Fruit fly (Drosophila melanogaster): ENCODE results near the gene PLCXD.

PLCXD gene

DNA sequence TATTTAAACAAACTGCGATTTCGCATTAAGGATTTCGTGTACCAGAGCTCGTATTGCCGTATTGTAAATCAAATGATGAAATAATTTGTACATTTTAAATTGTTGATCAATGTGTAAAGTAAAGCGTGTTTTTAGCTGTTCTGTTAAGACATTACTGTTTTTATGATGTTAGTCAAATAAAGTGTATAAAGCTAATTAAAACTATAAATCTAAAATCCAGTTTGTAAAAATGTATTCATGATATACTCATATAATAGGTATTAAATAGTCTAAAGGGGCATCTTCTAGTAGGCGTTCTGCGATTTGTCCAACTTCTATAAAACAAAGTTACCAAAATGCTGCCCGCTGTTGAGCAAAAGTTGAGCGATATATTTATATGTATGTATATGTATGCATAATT, 15.3 kb upstream of the PLCXD start, which contains the start of gene CG18788:
Gene CG18788 (plus strand): TSS at position 301 of the 400 bp plus-strand sequence.
- TF ChIP-seq CG14655 (GFP tag; optimal IDR thresholded peaks at IDR 0.05) (no peak), CG17806 (tag; optimal IDR thresholded peaks at IDR 0.05) (no peak), CG34367 (tag; optimal IDR thresholded peaks at IDR 0.05) (no peak), CG9948 (tag; optimal IDR thresholded peaks at IDR 0.05) (no peak), CG12605 (GFP tag; IDR thresholded peaks at IDR 0.05) (no peak), rn (GFP tag; IDR thresholded peaks at IDR 0.05) (no peak), CG4496 (GFP tag; IDR thresholded peaks at IDR 0.05) (no peak)

DNA sequence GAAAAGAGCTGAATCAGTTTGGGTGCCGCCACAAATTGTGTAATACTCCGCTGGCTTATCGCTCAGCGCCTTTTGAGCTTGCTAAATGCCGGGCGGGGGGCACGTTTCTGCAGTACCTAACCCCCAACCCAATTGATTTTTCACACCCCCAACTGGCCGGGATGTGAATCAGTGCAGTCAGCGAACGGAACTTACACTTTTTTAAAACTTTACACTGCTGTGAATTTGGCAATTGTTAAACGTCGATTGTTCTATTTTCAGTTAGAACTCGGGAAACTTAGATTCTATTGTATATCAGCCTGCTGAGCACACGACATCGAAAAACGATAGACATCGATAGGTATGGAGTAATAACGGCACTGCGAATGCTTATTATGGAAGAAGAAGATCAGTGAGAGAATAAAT, 11.0 kb upstream of the PLCXD start, which contains the start of gene Tom70:
Gene Tom70 (minus strand): TSS at position 335 of the 405 bp plus-strand sequence.
- TF ChIP-seq CG8301 (tag; optimal IDR thresholded peaks at IDR 0.05) (no peak), CG14655 (GFP tag; optimal IDR thresholded peaks at IDR 0.05) (no peak), CG34367 (tag; optimal IDR thresholded peaks at IDR 0.05) (no peak)

dm6 chr2L:12040510-12040909, 8.7 kb upstream of the PLCXD start, which contains the start of gene CG6766:
Gene CG6766 (minus strand): TSS chr2L:12040689.
- TF ChIP-seq CG13204 (GFP tag; optimal IDR thresholded peaks at IDR 0.05) (no peak), Pif1B (GFP tag; optimal IDR thresholded peaks at IDR 0.05) (no peak), CG8301 (tag; optimal IDR thresholded peaks at IDR 0.05) (no peak), CG17806 (tag; optimal IDR thresholded peaks at IDR 0.05) (no peak), CG8159 (tag; optimal IDR thresholded peaks at IDR 0.05) (no peak), fd96Ca (GFP tag; IDR thresholded peaks at IDR 0.05) (no peak), Pif1A (GFP tag; optimal IDR thresholded peaks at IDR 0.05) (no peak), Ets98B (GFP tag; IDR thresholded peaks at IDR 0.05) (no peak), CG12605 (GFP tag; IDR thresholded peaks at IDR 0.05) (no peak)

DNA sequence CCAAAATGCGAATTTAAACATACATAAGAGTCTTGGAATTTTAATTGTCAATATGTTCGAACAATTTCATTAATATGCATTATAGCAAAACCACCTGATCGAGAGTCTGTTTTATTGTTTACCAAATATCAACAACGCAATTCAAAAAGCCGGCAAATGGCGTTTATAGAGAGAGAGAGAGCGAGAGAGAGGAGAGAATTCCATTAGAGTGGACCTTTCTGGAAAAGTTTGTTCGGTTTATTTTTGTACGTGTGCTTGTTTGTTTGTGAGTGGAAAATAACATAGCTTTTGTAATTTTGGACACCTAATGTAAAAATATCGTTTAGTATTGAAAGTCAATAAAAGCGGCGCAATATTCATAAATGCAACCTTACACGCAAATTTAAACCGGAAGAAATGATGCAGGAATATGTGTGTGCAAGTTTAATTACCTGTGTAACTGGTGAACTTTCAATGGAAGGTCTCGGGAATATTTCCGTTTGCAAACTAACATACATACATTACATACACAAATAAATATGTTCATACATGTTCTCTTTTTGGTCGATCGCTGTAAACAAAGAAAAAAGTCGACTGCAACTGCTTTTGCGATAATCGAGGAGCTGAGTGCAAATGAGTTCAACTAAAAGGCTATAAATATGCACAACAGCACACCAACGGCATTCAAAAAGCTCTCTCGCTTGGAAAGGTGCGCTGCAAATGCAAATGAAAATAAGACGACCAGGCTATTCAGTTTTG, 4.4 kb upstream of the PLCXD start, which contains the start of gene CG6785:
Gene CG6785 (minus strand): TSS at position 588 of the 738 bp plus-strand sequence.
- TF ChIP-seq CG4496 (GFP tag; IDR thresholded peaks at IDR 0.05) (peak; percentile 90), CG9948 (tag; optimal IDR thresholded peaks at IDR 0.05) (peak; percentile 60), CG8159 (tag; optimal IDR thresholded peaks at IDR 0.05) (peak; percentile 99), CG13204 (GFP tag; optimal IDR thresholded peaks at IDR 0.05) (peak; percentile 9), Ets98B (GFP tag; IDR thresholded peaks at IDR 0.05) (peak; percentile 85), rn (GFP tag; IDR thresholded peaks at IDR 0.05) (0 out of 2 replicates have a peak, but pooled peaks have one; percentile 21), D1 (tag; optimal IDR thresholded peaks at IDR 0.05) (peak; percentile 68), CG12605 (GFP tag; IDR thresholded peaks at IDR 0.05) (peak; percentile 63), CG32121 (GFP tag; IDR thresholded peaks at IDR 0.05) (peak; percentile 80), CG17806 (tag; optimal IDR thresholded peaks at IDR 0.05) (peak; percentile 78), EcR (GFP tag; optimal IDR thresholded peaks at IDR 0.05) (peak; percentile 95), Pif1B (GFP tag; optimal IDR thresholded peaks at IDR 0.05) (peak; percentile 82), CG14655 (GFP tag; optimal IDR thresholded peaks at IDR 0.05) (no peak), Snoo (tag; optimal IDR thresholded peaks at IDR 0.05) (peak; percentile 71), CG10348 (GFP tag; IDR thresholded peaks at IDR 0.05) (no peak), Pif1A (GFP tag; optimal IDR thresholded peaks at IDR 0.05) (peak; percentile 90), CG34367 (tag; optimal IDR thresholded peaks at IDR 0.05) (peak; percentile 69), fd96Ca (GFP tag; IDR thresholded peaks at IDR 0.05) (peak; percentile 81; the same call in 2 of the 3 replicates), CG8301 (tag; optimal IDR thresholded peaks at IDR 0.05) (peak; percentile 84), CG15710 (tag; optimal IDR thresholded peaks at IDR 0.05) (peak; percentile 76), gl (tag; optimal IDR thresholded peaks at IDR 0.05) (peak; percentile 65)

- TF ChIP-seq CG9948 (tag; optimal IDR thresholded peaks at IDR 0.05), result no peak
- TF ChIP-seq Ets98B (GFP tag; IDR thresholded peaks at IDR 0.05), result no peak
- no peak for TF ChIP-seq Pif1B (GFP tag; optimal IDR thresholded peaks at IDR 0.05)
- no peak for TF ChIP-seq Pif1A (GFP tag; optimal IDR thresholded peaks at IDR 0.05)
- TF ChIP-seq Snoo (tag; optimal IDR thresholded peaks at IDR 0.05), result no peak
- TF ChIP-seq CG12605 (GFP tag; IDR thresholded peaks at IDR 0.05), result no peak
- TF ChIP-seq CG15710 (tag; optimal IDR thresholded peaks at IDR 0.05), result no peak
- TF ChIP-seq CG4496 (GFP tag; IDR thresholded peaks at IDR 0.05), result no peak
- no peak for TF ChIP-seq rn (GFP tag; IDR thresholded peaks at IDR 0.05)
- no peak for TF ChIP-seq CG14655 (GFP tag; optimal IDR thresholded peaks at IDR 0.05)
- no peak for TF ChIP-seq EcR (GFP tag; optimal IDR thresholded peaks at IDR 0.05)
- no peak for TF ChIP-seq CG8159 (tag; optimal IDR thresholded peaks at IDR 0.05)
- TF ChIP-seq gl (tag; optimal IDR thresholded peaks at IDR 0.05), result no peak
- no peak for TF ChIP-seq D1 (tag; optimal IDR thresholded peaks at IDR 0.05)
- TF ChIP-seq CG10348 (GFP tag; IDR thresholded peaks at IDR 0.05), result no peak
- no peak for TF ChIP-seq CG32121 (GFP tag; IDR thresholded peaks at IDR 0.05)
Observed at dm6 chr2L:12045578-12045940, 3.7 kb upstream of the PLCXD start.
